Fruit fly (Drosophila melanogaster): ENCODE data around the gene Naa20B.

The Naa20B gene

DNA sequence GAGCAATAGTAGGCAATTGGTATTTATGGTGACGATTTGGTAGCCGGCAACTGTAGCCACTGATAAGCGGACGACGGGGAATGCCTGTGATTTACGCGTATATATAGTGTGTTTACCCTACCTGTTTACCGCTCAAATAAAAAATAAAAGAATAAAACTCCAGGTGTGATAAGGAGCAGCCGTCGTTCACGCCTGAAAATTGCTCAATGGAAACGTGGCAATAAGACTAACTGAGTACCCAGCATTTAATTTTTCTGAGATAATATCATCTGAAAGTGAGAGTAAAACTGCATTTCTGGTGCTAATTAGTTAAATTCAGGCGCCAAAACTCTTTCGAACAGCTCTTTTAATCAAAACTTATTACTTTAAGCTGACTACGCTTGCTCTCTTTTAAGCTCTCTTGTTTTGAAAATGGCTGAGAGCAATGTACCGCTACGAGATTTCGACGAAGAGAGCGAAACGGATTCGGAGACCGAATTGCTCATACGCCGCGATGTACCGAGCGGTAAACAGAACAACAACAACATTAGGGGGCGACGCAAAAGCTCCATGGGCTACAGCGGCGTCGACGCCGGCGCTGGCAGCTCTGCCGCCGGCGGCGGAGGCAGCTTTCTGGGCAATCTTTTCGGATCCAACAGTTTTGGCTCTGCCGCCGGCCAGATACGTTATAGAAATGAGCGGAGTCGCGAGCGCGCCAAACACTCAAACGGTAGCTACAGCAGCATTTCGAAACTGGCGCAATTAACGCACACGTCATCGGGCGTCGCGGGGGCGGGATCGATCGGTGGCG lies 33.2 kb downstream of the Naa20B start (continued):
- TF ChIP-seq CG4360 (GFP tag; IDR thresholded peaks at IDR 0.05): peak; percentile 85
- no peak for TF ChIP-seq croc (GFP tag; conservative IDR thresholded peaks at IDR 0.05)
- peak; percentile 10 for TF ChIP-seq dmrt11E (tag; optimal IDR thresholded peaks at IDR 0.05)
- peak; percentile 91 for TF ChIP-seq mirr (GFP tag; optimal IDR thresholded peaks at IDR 0.05)
- peak; percentile 69 for TF ChIP-seq CG9727 (GFP tag; optimal IDR thresholded peaks at IDR 0.05)
- TF ChIP-seq zen2 (GFP tag; IDR thresholded peaks at IDR 0.05; ENCODE audit: partially characterized antibody): peak; percentile 18; the same call in 1 of the 3 replicates
- peak; percentile 84 for TF ChIP-seq CG1529 (GFP tag; optimal IDR thresholded peaks at IDR 0.05)
- TF ChIP-seq pan (optimal IDR thresholded peaks at IDR 0.05): no peak
- peak in 1 of 2 experiments; percentile 61 for TF ChIP-seq pan (GFP tag; optimal IDR thresholded peaks at IDR 0.05 in 1 of 2, IDR thresholded peaks at IDR 0.05 in 1 of 2)
- TF ChIP-seq CG12769 (tag; optimal IDR thresholded peaks at IDR 0.05): peak; percentile 91
- TF ChIP-seq bcd (GFP tag; optimal IDR thresholded peaks at IDR 0.05): peak; percentile 61
- no peak for TF ChIP-seq cas (GFP tag; IDR thresholded peaks at IDR 0.05)
- TF ChIP-seq chn (GFP tag; optimal IDR thresholded peaks at IDR 0.05): no peak
- peak; percentile 57 for TF ChIP-seq Bdp1 (GFP tag; optimal IDR thresholded peaks at IDR 0.05)
- TF ChIP-seq CHES-1-like (GFP tag; optimal IDR thresholded peaks at IDR 0.05): peak; percentile 59
- no peak for TF ChIP-seq Neu2 (GFP tag; optimal IDR thresholded peaks at IDR 0.05; ENCODE audit: borderline replicate concordance)
- TF ChIP-seq HLHmδ (GFP tag; optimal IDR thresholded peaks at IDR 0.05): peak; percentile 53
- TF ChIP-seq CG9215 (GFP tag; IDR thresholded peaks at IDR 0.05): no peak
- TF ChIP-seq ase (GFP tag; IDR thresholded peaks at IDR 0.05): no peak
- no peak for TF ChIP-seq Spps (tag; optimal IDR thresholded peaks at IDR 0.05)
- TF ChIP-seq NC2α (GFP tag; optimal IDR thresholded peaks at IDR 0.05): peak; percentile 65
- no peak for TF ChIP-seq psq (GFP tag; optimal IDR thresholded peaks at IDR 0.05)
- TF ChIP-seq CG18764 (GFP tag; optimal IDR thresholded peaks at IDR 0.05): peak; percentile 57
- peak; percentile 31 for TF ChIP-seq NK7.1 (GFP tag; optimal IDR thresholded peaks at IDR 0.05)
- TF ChIP-seq E2f2 (GFP tag; IDR thresholded peaks at IDR 0.05): 0 out of 2 replicates have a peak, but pooled peaks have one; percentile 31
- TF ChIP-seq CG12942 (GFP tag; optimal IDR thresholded peaks at IDR 0.05): no peak
- no peak for TF ChIP-seq Drgx (GFP tag; IDR thresholded peaks at IDR 0.05)
- no peak for TF ChIP-seq CG8944 (GFP tag; optimal IDR thresholded peaks at IDR 0.05)
- peak; percentile 74 for TF ChIP-seq ash1 (GFP tag; optimal IDR thresholded peaks at IDR 0.05)
- no peak for TF ChIP-seq CG9876 (GFP tag; optimal IDR thresholded peaks at IDR 0.05)
- peak; percentile 73 for TF ChIP-seq CG4328 (GFP tag; optimal IDR thresholded peaks at IDR 0.05)
- TF ChIP-seq MESR4 (GFP tag; optimal IDR thresholded peaks at IDR 0.05): peak; percentile 4
- peak; percentile 13; the same call in 1 of the 2 replicates for TF ChIP-seq MBD-R2 (GFP tag; IDR thresholded peaks at IDR 0.05)
- TF ChIP-seq Deaf1 (tag; optimal IDR thresholded peaks at IDR 0.05): peak; percentile 89
- peak; percentile 34 for TF ChIP-seq CG1792 (GFP tag; optimal IDR thresholded peaks at IDR 0.05)
- no peak for TF ChIP-seq Gsc (GFP tag; IDR thresholded peaks at IDR 0.05)
- TF ChIP-seq CG5245 (GFP tag; optimal IDR thresholded peaks at IDR 0.05): no peak
- TF ChIP-seq CG17912 (GFP tag; optimal IDR thresholded peaks at IDR 0.05): peak; percentile 89
- peak; percentile 21 for TF ChIP-seq yki (optimal IDR thresholded peaks at IDR 0.05)
- TF ChIP-seq Mes4 (GFP tag; optimal IDR thresholded peaks at IDR 0.05): peak; percentile 50
- TF ChIP-seq CG17385 (GFP tag; optimal IDR thresholded peaks at IDR 0.05): peak; percentile 81
- TF ChIP-seq Ptx1 (GFP tag; IDR thresholded peaks at IDR 0.05): no peak
- peak; percentile 47; the same call in 2 of the 3 replicates for TF ChIP-seq z (GFP tag; IDR thresholded peaks at IDR 0.05)
- TF ChIP-seq CG1024 (GFP tag; IDR thresholded peaks at IDR 0.05): peak; percentile 35; the same call in 1 of the 2 replicates
- TF ChIP-seq CG17359 (tag; optimal IDR thresholded peaks at IDR 0.05): peak; percentile 88
- peak; percentile 18 for TF ChIP-seq Kr (GFP tag; optimal IDR thresholded peaks at IDR 0.05)
- TF ChIP-seq B-H1 (GFP tag; IDR thresholded peaks at IDR 0.05): peak; percentile 48; the same call in 1 of the 3 replicates
- TF ChIP-seq klu (GFP tag; IDR thresholded peaks at IDR 0.05): no peak
- peak; percentile 88 for TF ChIP-seq Fer3 (tag; optimal IDR thresholded peaks at IDR 0.05)
- TF ChIP-seq Optix (GFP tag; IDR thresholded peaks at IDR 0.05): peak; percentile 46; the same call in 1 of the 3 replicates
- no peak for TF ChIP-seq CG32772 (GFP tag; IDR thresholded peaks at IDR 0.05)

Data from whole organism, embryonic.